Worm (Caenorhabditis elegans): ENCODE results near the gene Y37D8A.3.

Y37D8A.3 gene

DNA sequence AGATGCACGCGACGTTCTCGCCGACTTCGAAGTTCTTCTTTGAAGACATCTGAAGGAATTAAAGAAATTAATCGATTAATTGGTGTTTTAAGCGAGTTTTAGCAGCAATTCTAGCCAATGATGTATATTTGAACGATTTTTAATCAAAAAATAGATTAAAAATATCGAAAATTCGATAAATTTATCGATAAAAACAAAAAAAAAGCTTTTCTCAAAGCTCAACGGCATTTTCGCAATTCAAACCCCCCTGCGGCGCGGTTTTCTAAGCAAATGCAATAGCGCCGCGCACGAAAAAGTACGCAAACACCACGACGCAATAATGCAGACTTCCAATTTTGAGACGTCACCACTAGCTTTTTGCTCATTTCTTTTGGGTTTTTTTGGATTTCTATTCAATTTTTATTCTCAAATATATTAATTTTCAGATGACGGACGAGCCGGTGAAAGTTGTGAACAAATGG lies 45.5 kb downstream of the Y37D8A.3 start, which contains the start of the genes mrg-1 and spcs-2 (continued):
- peak; percentile 66 for TF ChIP-seq ceh-83 (GFP tag; optimal IDR thresholded peaks at IDR 0.05)
- no peak for TF ChIP-seq snpc-4 (tag; optimal IDR thresholded peaks at IDR 0.05)
- TF ChIP-seq nhr-237 (tag; optimal IDR thresholded peaks at IDR 0.05), result peak; percentile 91
- peak; percentile 88 for TF ChIP-seq lin-13 (tag; optimal IDR thresholded peaks at IDR 0.05)
- TF ChIP-seq unc-62 (GFP tag; optimal IDR thresholded peaks at IDR 0.05), result no peak
- TF ChIP-seq mep-1 (tag; optimal IDR thresholded peaks at IDR 0.05), result peak; percentile 96
- peak; percentile 95 for TF ChIP-seq unc-120 (tag; optimal IDR thresholded peaks at IDR 0.05; ENCODE audit: poor library complexity, severe bottlenecking)

DNA sequence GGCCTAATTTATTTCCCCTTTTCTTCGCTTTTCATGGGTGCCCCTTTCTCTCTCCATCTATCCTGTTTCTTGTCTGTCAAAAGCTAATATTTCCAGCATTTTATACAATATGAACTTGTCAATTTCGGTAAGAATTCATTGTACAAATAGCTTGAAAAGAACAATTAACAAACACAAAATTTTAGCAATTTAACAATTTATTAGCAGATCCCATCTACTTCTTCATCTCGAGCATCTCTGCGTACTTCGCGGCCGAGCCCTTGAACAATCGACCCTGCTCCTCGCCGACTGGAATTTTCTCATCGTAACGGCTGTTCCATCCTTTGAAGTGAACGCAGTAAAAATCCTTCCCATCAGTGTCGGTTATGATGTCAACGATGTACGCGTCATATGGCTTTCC lies 46.5 kb downstream of the Y37D8A.3 start:
- TF ChIP-seq lin-13 (tag; optimal IDR thresholded peaks at IDR 0.05), result no peak
- TF ChIP-seq snpc-4 (tag; optimal IDR thresholded peaks at IDR 0.05), result no peak
- no peak for TF ChIP-seq lin-32 (GFP tag; optimal IDR thresholded peaks at IDR 0.05)
- no peak for TF ChIP-seq hlh-1 (tag; optimal IDR thresholded peaks at IDR 0.05)
- no peak for TF ChIP-seq nhr-237 (tag; optimal IDR thresholded peaks at IDR 0.05)
- TF ChIP-seq zip-8 (tag; optimal IDR thresholded peaks at IDR 0.05), result no peak
- no peak for TF ChIP-seq sem-2 (GFP tag; optimal IDR thresholded peaks at IDR 0.05)
- no peak for TF ChIP-seq ham-2 (GFP tag; optimal IDR thresholded peaks at IDR 0.05)
- TF ChIP-seq unc-62 (GFP tag; optimal IDR thresholded peaks at IDR 0.05), result no peak
- no peak for TF ChIP-seq ztf-11 (tag; optimal IDR thresholded peaks at IDR 0.05)

DNA sequence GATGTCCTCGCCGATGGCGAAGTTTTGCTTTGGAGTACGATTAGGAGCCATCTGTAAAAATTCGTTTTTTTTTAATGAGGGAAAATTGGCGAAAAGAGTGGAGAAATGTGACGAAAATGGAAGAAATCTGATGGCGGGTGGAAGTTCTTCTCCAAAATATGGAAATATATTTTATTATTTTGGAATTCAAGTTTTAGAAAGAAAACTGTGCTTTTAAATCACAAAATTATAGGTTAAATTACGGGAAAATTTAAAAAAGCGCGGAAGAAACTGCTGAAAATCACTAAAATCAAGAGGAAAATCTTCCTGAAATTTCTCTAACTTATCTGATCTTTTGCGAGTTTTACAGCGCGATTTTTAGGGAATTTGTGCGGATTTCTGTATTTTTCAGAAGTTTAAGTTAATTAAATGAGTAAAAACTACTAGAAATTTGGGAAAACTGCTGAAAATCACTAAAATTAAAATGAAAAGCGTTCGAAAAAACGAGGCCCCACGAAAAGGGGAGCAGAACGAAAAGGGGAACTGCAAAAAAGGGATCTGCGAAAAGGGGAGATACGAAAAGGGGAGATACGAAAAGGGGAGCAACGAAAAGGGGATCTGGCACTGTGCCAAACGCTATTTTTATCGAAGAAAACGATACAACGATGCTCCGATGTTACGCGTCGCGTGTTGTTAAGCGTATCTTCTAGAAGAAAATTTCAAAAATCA lies 48.5 kb downstream of the Y37D8A.3 start, which contains the start of the genes cec-7 and enu-3.5:
TSS of gene cec-7 (minus strand) at position 51 of the 708 bp plus-strand sequence.
TSS of gene enu-3.5 (plus strand) at position 670 of the 708 bp plus-strand sequence.
- TF ChIP-seq nhr-76 (tag; optimal IDR thresholded peaks at IDR 0.05) (no peak), mab-5 (tag; optimal IDR thresholded peaks at IDR 0.05) (no peak), snpc-4 (tag; optimal IDR thresholded peaks at IDR 0.05) (no peak), bed-3 (GFP tag; optimal IDR thresholded peaks at IDR 0.05) (no peak), hlh-1 (tag; optimal IDR thresholded peaks at IDR 0.05) (no peak), lsy-2 (tag; optimal IDR thresholded peaks at IDR 0.05) (no peak), ztf-11 (tag; optimal IDR thresholded peaks at IDR 0.05) (no peak), nhr-12 (tag; optimal IDR thresholded peaks at IDR 0.05) (no peak), unc-62 (GFP tag; optimal IDR thresholded peaks at IDR 0.05) (no peak), mls-2 (tag; optimal IDR thresholded peaks at IDR 0.05) (no peak), mep-1 (tag; optimal IDR thresholded peaks at IDR 0.05) (no peak), ces-1 (GFP tag; optimal IDR thresholded peaks at IDR 0.05) (no peak), flh-1 (GFP tag; optimal IDR thresholded peaks at IDR 0.05) (no peak), cnd-1 (tag; optimal IDR thresholded peaks at IDR 0.05) (no peak), sptf-1 (tag; optimal IDR thresholded peaks at IDR 0.05) (no peak), unc-120 (tag; optimal IDR thresholded peaks at IDR 0.05; ENCODE audit: poor library complexity, severe bottlenecking) (no peak), ham-2 (GFP tag; optimal IDR thresholded peaks at IDR 0.05) (no peak), pha-4 (tag; optimal IDR thresholded peaks at IDR 0.05) (no peak)

DNA sequence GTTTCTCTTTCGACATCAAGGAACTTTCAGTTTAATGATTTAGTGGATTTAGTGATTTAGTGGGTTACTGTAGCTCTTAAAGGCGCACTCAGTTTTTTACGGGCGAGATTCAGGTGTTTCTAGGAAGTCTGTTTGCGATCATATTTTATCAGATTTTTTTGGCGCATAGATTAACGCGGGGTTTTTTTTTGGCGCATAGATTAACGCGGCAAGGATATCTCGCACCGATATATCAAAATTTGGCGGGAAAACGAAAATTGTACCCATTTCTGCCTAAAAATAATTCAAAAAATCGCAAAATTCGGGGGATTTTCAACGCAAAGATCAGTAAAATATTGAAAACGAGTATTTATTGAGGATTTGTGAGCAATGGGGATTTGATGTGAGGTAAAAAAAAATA lies 51.5 kb downstream of the Y37D8A.3 start:
- TF ChIP-seq nhr-28 (tag; optimal IDR thresholded peaks at IDR 0.05), result no peak
- TF ChIP-seq unc-120 (tag; optimal IDR thresholded peaks at IDR 0.05; ENCODE audit: poor library complexity, severe bottlenecking), result no peak

DNA sequence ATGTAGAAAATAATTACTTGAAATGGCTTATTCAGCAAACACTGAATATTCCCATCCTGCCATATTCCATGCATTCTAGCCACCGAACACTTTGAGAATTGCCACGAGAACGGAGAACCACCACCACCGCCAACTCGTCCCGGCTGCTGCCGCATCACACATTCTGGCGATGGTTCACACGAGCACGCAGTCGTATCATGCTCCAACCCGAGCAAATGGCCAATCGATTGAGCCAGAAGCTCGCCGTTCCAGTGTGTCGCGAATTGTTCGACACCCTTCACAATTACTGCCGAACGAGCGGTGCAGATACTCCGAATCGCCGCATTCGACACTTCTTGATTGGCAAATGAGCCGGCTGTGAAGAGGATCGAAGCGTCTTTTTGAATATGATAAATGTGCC lies 56.0 kb downstream of the Y37D8A.3 start:
- no peak for TF ChIP-seq nhr-76 (tag; optimal IDR thresholded peaks at IDR 0.05)
- no peak for TF ChIP-seq elt-3 (tag; optimal IDR thresholded peaks at IDR 0.05)
- no peak for TF ChIP-seq mls-2 (tag; optimal IDR thresholded peaks at IDR 0.05)
- no peak for TF ChIP-seq snpc-4 (tag; optimal IDR thresholded peaks at IDR 0.05)
- TF ChIP-seq nhr-237 (tag; optimal IDR thresholded peaks at IDR 0.05), result no peak
- TF ChIP-seq zip-8 (tag; optimal IDR thresholded peaks at IDR 0.05), result no peak
- no peak for TF ChIP-seq lin-32 (GFP tag; optimal IDR thresholded peaks at IDR 0.05)
- no peak for TF ChIP-seq mab-5 (tag; optimal IDR thresholded peaks at IDR 0.05)
- TF ChIP-seq nhr-12 (tag; optimal IDR thresholded peaks at IDR 0.05), result no peak
- TF ChIP-seq ham-2 (GFP tag; optimal IDR thresholded peaks at IDR 0.05), result no peak
- no peak for TF ChIP-seq flh-1 (GFP tag; optimal IDR thresholded peaks at IDR 0.05)
- TF ChIP-seq ceh-39 (tag; optimal IDR thresholded peaks at IDR 0.05), result no peak
- no peak for TF ChIP-seq ceh-43 (GFP tag; optimal IDR thresholded peaks at IDR 0.05)
- no peak for TF ChIP-seq lsy-2 (tag; optimal IDR thresholded peaks at IDR 0.05)
- TF ChIP-seq bed-3 (GFP tag; optimal IDR thresholded peaks at IDR 0.05), result no peak
- no peak for TF ChIP-seq sem-2 (GFP tag; optimal IDR thresholded peaks at IDR 0.05)
